Fruit fly (Drosophila melanogaster) whole organism, pupa: ENCODE data around the gene BCL7-like.

Experiments used
- CG10348 ChIP-seq: fragments of 200-800 bp; sonication (Bioruptor generic); IDR thresholded peaks from 2 replicates; pipeline ENCODE4 v1.3.6; 2022; ENCODE audit warnings: missing biosample characterization, missing genetic modification characterization
- CG12605 ChIP-seq: fragments of 200-800 bp; sonication (Bioruptor generic); IDR thresholded peaks from 2 replicates; pipeline ENCODE4 v1.3.6; 2022; ENCODE audit warnings: missing biosample characterization, missing genetic modification characterization
- CG13204 ChIP-seq: fragments of 200-800 bp; sonication (Bioruptor generic); optimal IDR thresholded peaks from 2 replicates; lab custom pipeline; 2018; ENCODE audit warnings: missing biosample characterization, mild to moderate bottlenecking, missing genetic modification characterization, moderate library complexity
- CG14655 ChIP-seq: fragments of 200-800 bp; sonication (Bioruptor generic); optimal IDR thresholded peaks from 3 replicates; lab custom pipeline; 2017; ENCODE audit warnings: mild to moderate bottlenecking, missing biosample characterization, missing genetic modification reagents, missing genetic modification characterization
- CG15710 ChIP-seq: fragments of 200-800 bp; sonication (Bioruptor generic); optimal IDR thresholded peaks from 2 replicates; lab custom pipeline; 2018; ENCODE audit warnings: missing biosample characterization, mild to moderate bottlenecking, missing genetic modification characterization, moderate library complexity
- CG17806 ChIP-seq: fragments of 200-800 bp; sonication (Bioruptor generic); optimal IDR thresholded peaks from 2 replicates; lab custom pipeline; 2018; ENCODE audit warnings: missing biosample characterization, mild to moderate bottlenecking, missing genetic modification characterization, moderate library complexity
- CG32121 ChIP-seq: fragments of 200-800 bp; sonication (Bioruptor generic); IDR thresholded peaks from 2 replicates; pipeline ENCODE4 v1.3.6; 2022; ENCODE audit warnings: missing biosample characterization, missing genetic modification characterization
- CG34367 ChIP-seq: fragments of 200-800 bp; sonication (Bioruptor generic); optimal IDR thresholded peaks from 2 replicates; lab custom pipeline; 2018; ENCODE audit warnings: missing biosample characterization, mild to moderate bottlenecking, missing genetic modification characterization
- CG4496 ChIP-seq: fragments of 200-800 bp; sonication (Bioruptor generic); IDR thresholded peaks from 3 replicates; pipeline ENCODE4 v1.3.6; 2022; ENCODE audit warnings: missing biosample characterization, missing genetic modification characterization
- CG8159 ChIP-seq: fragments of 200-800 bp; sonication (Bioruptor generic); optimal IDR thresholded peaks from 3 replicates; lab custom pipeline; 2018; ENCODE audit warnings: missing biosample characterization, mild to moderate bottlenecking, missing genetic modification characterization, moderate library complexity
- CG8301 ChIP-seq: fragments of 200-800 bp; sonication (Bioruptor generic); optimal IDR thresholded peaks from 2 replicates; lab custom pipeline; 2018; ENCODE audit warnings: missing biosample characterization, mild to moderate bottlenecking, missing genetic modification characterization
- CG9948 ChIP-seq: fragments of 200-800 bp; sonication (Bioruptor generic); optimal IDR thresholded peaks from 2 replicates; lab custom pipeline; 2018; ENCODE audit warnings: missing biosample characterization, mild to moderate bottlenecking, missing genetic modification characterization, moderate library complexity
- D1 ChIP-seq: fragments of 200-800 bp; sonication (Bioruptor generic); optimal IDR thresholded peaks from 2 replicates; lab custom pipeline; 2018; ENCODE audit warnings: missing biosample characterization, mild to moderate bottlenecking, missing genetic modification characterization, moderate library complexity
- EcR ChIP-seq: fragments of 200-800 bp; sonication (Bioruptor generic); optimal IDR thresholded peaks from 3 replicates; lab custom pipeline; 2019; ENCODE audit warnings: missing biosample characterization, missing genetic modification characterization, mild to moderate bottlenecking, moderate library complexity, missing genetic modification reagents
- Ets98B ChIP-seq: fragments of 200-800 bp; sonication (Bioruptor generic); IDR thresholded peaks from 2 replicates; pipeline ENCODE4 v1.3.6; 2022; ENCODE audit warnings: missing biosample characterization, missing genetic modification characterization
- Pif1A ChIP-seq: fragments of 200-800 bp; sonication (Bioruptor generic); optimal IDR thresholded peaks from 3 replicates; lab custom pipeline; 2016; ENCODE audit warnings: missing biosample characterization, missing genetic modification characterization
- Pif1B ChIP-seq: fragments of 200-800 bp; sonication (Bioruptor generic); optimal IDR thresholded peaks from 3 replicates; lab custom pipeline; 2016; ENCODE audit warnings: missing biosample characterization, missing genetic modification characterization
- Snoo ChIP-seq: fragments of 200-800 bp; sonication (Bioruptor generic); optimal IDR thresholded peaks from 3 replicates; lab custom pipeline; 2017; ENCODE audit warnings: missing biosample characterization, mild to moderate bottlenecking, missing genetic modification characterization, inconsistent platforms
- fd96Ca ChIP-seq: fragments of 200-800 bp; sonication (Bioruptor generic); IDR thresholded peaks from 3 replicates; pipeline ENCODE4 v1.3.6; 2022; ENCODE audit warnings: missing biosample characterization, missing genetic modification characterization
- gl ChIP-seq: fragments of 200-800 bp; sonication (Bioruptor generic); optimal IDR thresholded peaks from 2 replicates; lab custom pipeline; 2018; ENCODE audit warnings: missing biosample characterization, mild to moderate bottlenecking, missing genetic modification characterization
- rn ChIP-seq: fragments of 200-800 bp; sonication (Bioruptor generic); IDR thresholded peaks from 2 replicates; pipeline ENCODE4 v1.3.6; 2022; ENCODE audit warnings: missing biosample characterization, missing genetic modification characterization

Gene BCL7-like

dm6 chrX:9354773-9355172 lies 1.7 kb upstream of the BCL7-like start:
- TF ChIP-seq fd96Ca (GFP tag; lab: Robert Waterston, UW) (0 out of 3 replicates have a peak, but pooled peaks have one; percentile 40), CG13204 (GFP tag; lab: Kevin White, UChicago) (no peak)

dm6 chrX:9355193-9355995 lies 1.0 kb upstream of the BCL7-like start:
- TF ChIP-seq gl (tag; lab: Kevin White, UChicago) (no peak), CG10348 (GFP tag; lab: Robert Waterston, UW) (no peak), CG34367 (tag; lab: Kevin White, UChicago) (no peak), Pif1A (no peak), CG8301 (no peak), CG13204 (GFP tag; lab: Kevin White, UChicago) (no peak), CG14655 (GFP tag; lab: Kevin White, UChicago) (no peak), CG12605 (GFP tag; lab: Robert Waterston, UW) (no peak), fd96Ca (GFP tag; lab: Robert Waterston, UW) (no peak), CG4496 (GFP tag; lab: Robert Waterston, UW) (no peak), CG32121 (GFP tag; lab: Robert Waterston, UW) (no peak), Pif1B (no peak), D1 (tag; lab: Kevin White, UChicago) (no peak), CG15710 (tag; lab: Kevin White, UChicago) (no peak), CG9948 (tag; lab: Kevin White, UChicago) (no peak), Ets98B (GFP tag; lab: Robert Waterston, UW) (no peak), CG8159 (no peak), rn (GFP tag; lab: Robert Waterston, UW) (no peak), Snoo (tag; lab: Kevin White, UChicago) (no peak), CG17806 (tag; lab: Kevin White, UChicago) (no peak)

dm6 chrX:9394358-9394757 lies 37.9 kb downstream of the BCL7-like start:
- TF ChIP-seq CG9948 (tag; lab: Kevin White, UChicago) (no peak), Snoo (tag; lab: Kevin White, UChicago) (no peak), Pif1B (no peak), Pif1A (no peak), fd96Ca (GFP tag; lab: Robert Waterston, UW) (no peak), CG13204 (GFP tag; lab: Kevin White, UChicago) (no peak), CG8301 (no peak), CG8159 (no peak), CG15710 (tag; lab: Kevin White, UChicago) (no peak), rn (GFP tag; lab: Robert Waterston, UW) (no peak), CG17806 (tag; lab: Kevin White, UChicago) (no peak), CG12605 (GFP tag; lab: Robert Waterston, UW) (no peak), EcR (GFP tag; lab: Kevin White, UChicago) (no peak), CG34367 (tag; lab: Kevin White, UChicago) (no peak)

DNA sequence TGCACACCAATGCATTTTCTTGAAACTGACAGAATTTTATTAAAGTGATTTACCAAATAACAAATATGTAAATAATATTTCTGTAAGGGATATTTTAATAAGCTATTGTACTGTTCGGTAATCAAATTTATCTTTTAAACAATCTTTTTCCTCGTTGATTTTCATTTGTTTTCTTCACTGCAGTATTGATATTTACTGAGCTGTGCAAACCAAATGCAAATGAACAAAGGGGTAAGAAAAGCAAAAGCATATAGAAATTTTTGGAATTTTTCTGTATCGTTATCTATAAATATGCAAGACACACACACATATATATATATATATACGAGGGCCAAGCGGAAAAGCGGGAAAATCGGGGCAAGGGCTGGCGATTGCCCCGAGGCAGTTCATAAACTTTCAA lies 38.4 kb downstream of the BCL7-like start:
- TF ChIP-seq CG8301 = no peak
- TF ChIP-seq CG9948 (tag; lab: Kevin White, UChicago) = no peak
- no peak for TF ChIP-seq CG32121 (GFP tag; lab: Robert Waterston, UW)
- TF ChIP-seq D1 (tag; lab: Kevin White, UChicago) = no peak
- TF ChIP-seq Pif1A = no peak
- no peak for TF ChIP-seq CG17806 (tag; lab: Kevin White, UChicago)
- no peak for TF ChIP-seq CG10348 (GFP tag; lab: Robert Waterston, UW)
- TF ChIP-seq CG14655 (GFP tag; lab: Kevin White, UChicago) = no peak
- TF ChIP-seq gl (tag; lab: Kevin White, UChicago) = no peak
- no peak for TF ChIP-seq CG8159
- no peak for TF ChIP-seq EcR (GFP tag; lab: Kevin White, UChicago)
- TF ChIP-seq CG12605 (GFP tag; lab: Robert Waterston, UW) = no peak
- no peak for TF ChIP-seq Ets98B (GFP tag; lab: Robert Waterston, UW)
- TF ChIP-seq Snoo (tag; lab: Kevin White, UChicago) = no peak
- no peak for TF ChIP-seq rn (GFP tag; lab: Robert Waterston, UW)
- no peak for TF ChIP-seq CG34367 (tag; lab: Kevin White, UChicago)
- no peak for TF ChIP-seq fd96Ca (GFP tag; lab: Robert Waterston, UW)
- TF ChIP-seq, all 21 proteins: peak for 0

- TF ChIP-seq gl (tag; lab: Kevin White, UChicago) (no peak), rn (GFP tag; lab: Robert Waterston, UW) (no peak), CG13204 (GFP tag; lab: Kevin White, UChicago) (no peak), CG17806 (tag; lab: Kevin White, UChicago) (peak; percentile 57), CG8301 (peak; percentile 49), CG14655 (GFP tag; lab: Kevin White, UChicago) (peak; percentile 63), Snoo (tag; lab: Kevin White, UChicago) (no peak), CG34367 (tag; lab: Kevin White, UChicago) (peak; percentile 56), CG15710 (tag; lab: Kevin White, UChicago) (peak; percentile 59), CG9948 (tag; lab: Kevin White, UChicago) (peak; percentile 58), CG8159 (peak; percentile 59), Pif1B (peak; percentile 11), CG10348 (GFP tag; lab: Robert Waterston, UW) (no peak), CG12605 (GFP tag; lab: Robert Waterston, UW) (0 out of 2 replicates have a peak, but pooled peaks have one; percentile 10), CG32121 (GFP tag; lab: Robert Waterston, UW) (no peak), D1 (tag; lab: Kevin White, UChicago) (no peak), EcR (GFP tag; lab: Kevin White, UChicago) (no peak), CG4496 (GFP tag; lab: Robert Waterston, UW) (peak; percentile 61; the same call in 2 of the 3 replicates), Ets98B (GFP tag; lab: Robert Waterston, UW) (peak; percentile 40; the same call in 1 of the 2 replicates), fd96Ca (GFP tag; lab: Robert Waterston, UW) (peak; percentile 62; the same call in 2 of the 3 replicates), Pif1A (peak; percentile 40)
- TF ChIP-seq, all 21 proteins: peak for 13
Observed at dm6 chrX:9399810-9400209, 43.4 kb downstream of the BCL7-like start.
